Worm (Caenorhabditis elegans) whole organism, early embryonic: Measurements from ENCODE around the gene uroc-1.

Source experiments
- B0310.2 ChIP-seq: sonication (generic microtip); optimal IDR thresholded peaks from 2 replicates; lab custom pipeline; 2016; ENCODE audit warnings: mild to moderate bottlenecking, missing genetic modification characterization, missing compliant biosample characterization
- F13C5.2 ChIP-seq: sonication (generic microtip); optimal IDR thresholded peaks from 2 replicates; lab custom pipeline; 2017; ENCODE audit warnings: mild to moderate bottlenecking, missing genetic modification characterization, inconsistent platforms, missing compliant biosample characterization
- aly-1 ChIP-seq: sonication (generic microtip); optimal IDR thresholded peaks from 2 replicates; lab custom pipeline; 2016; ENCODE audit warnings: missing genetic modification characterization, missing compliant biosample characterization
- ama-1 ChIP-seq: fragments of 150-350 bp; optimal IDR thresholded peaks from 2 replicates; lab custom pipeline; 2014
- ceh-13 ChIP-seq: fragments of 200-800 bp; sonication (Bioruptor generic); optimal IDR thresholded peaks from 2 replicates; lab custom pipeline; 2018; ENCODE audit warnings: mild to moderate bottlenecking, missing genetic modification characterization, missing compliant biosample characterization
- ceh-36 ChIP-seq: sonication (generic microtip); optimal IDR thresholded peaks from 2 replicates; lab custom pipeline; 2016; ENCODE audit warnings: missing genetic modification characterization, inconsistent platforms, missing compliant biosample characterization
- ets-7 ChIP-seq: sonication (generic microtip); optimal IDR thresholded peaks from 2 replicates; lab custom pipeline; 2016; ENCODE audit warnings: missing genotype, missing genetic modification characterization, missing compliant biosample characterization
- flt-1 ChIP-seq: fragments of 200-800 bp; sonication (Bioruptor generic); IDR thresholded peaks from 2 replicates; pipeline ENCODE4 v1.3.6; 2022; ENCODE audit warnings: missing genetic modification characterization, missing compliant biosample characterization
- hmbx-1 ChIP-seq: sonication (generic microtip); optimal IDR thresholded peaks from 2 replicates; lab custom pipeline; 2016; ENCODE audit warnings: mild to moderate bottlenecking, missing genetic modification characterization, missing compliant biosample characterization
- hmg-4 ChIP-seq: fragments of 200-800 bp; sonication (Bioruptor generic); optimal IDR thresholded peaks from 2 replicates; lab custom pipeline; 2018; ENCODE audit warnings: mild to moderate bottlenecking, missing genetic modification characterization, missing compliant biosample characterization
- hnd-1 ChIP-seq: sonication (generic microtip); optimal IDR thresholded peaks from 2 replicates; lab custom pipeline; 2016; ENCODE audit warnings: missing genetic modification characterization, missing compliant biosample characterization
- pes-1 ChIP-seq: fragments of 200-800 bp; sonication (Bioruptor generic); IDR thresholded peaks from 2 replicates; pipeline ENCODE4 v1.3.6; 2022; ENCODE audit warnings: missing genetic modification reagents, missing genetic modification characterization, missing compliant biosample characterization
- scrt-1 ChIP-seq: fragments of 200-800 bp; sonication (Bioruptor generic); IDR thresholded peaks from 2 replicates; pipeline ENCODE4 v1.3.6; 2022; ENCODE audit warnings: missing genetic modification characterization, missing compliant biosample characterization
- sea-1 ChIP-seq: fragments of 200-800 bp; sonication (Bioruptor generic); conservative IDR thresholded peaks from 2 replicates; pipeline ENCODE4 v1.3.6; 2022; ENCODE audit warnings: missing genetic modification characterization, missing compliant biosample characterization
- tbx-11 ChIP-seq: fragments of 200-800 bp; sonication (Bioruptor generic); IDR thresholded peaks from 2 replicates; pipeline ENCODE4 v1.3.6; 2022; ENCODE audit warnings: missing genetic modification characterization, missing compliant biosample characterization
- tbx-37 ChIP-seq: fragments of 200-800 bp; sonication (Bioruptor generic); conservative IDR thresholded peaks from 2 replicates; pipeline ENCODE4 v1.3.6; 2022; ENCODE audit warnings: missing genetic modification reagents, missing genetic modification characterization, missing compliant biosample characterization
- tra-4 ChIP-seq: sonication (generic microtip); optimal IDR thresholded peaks from 2 replicates; lab custom pipeline; 2017; ENCODE audit warnings: missing genetic modification characterization, missing compliant biosample characterization

uroc-1 gene

DNA sequence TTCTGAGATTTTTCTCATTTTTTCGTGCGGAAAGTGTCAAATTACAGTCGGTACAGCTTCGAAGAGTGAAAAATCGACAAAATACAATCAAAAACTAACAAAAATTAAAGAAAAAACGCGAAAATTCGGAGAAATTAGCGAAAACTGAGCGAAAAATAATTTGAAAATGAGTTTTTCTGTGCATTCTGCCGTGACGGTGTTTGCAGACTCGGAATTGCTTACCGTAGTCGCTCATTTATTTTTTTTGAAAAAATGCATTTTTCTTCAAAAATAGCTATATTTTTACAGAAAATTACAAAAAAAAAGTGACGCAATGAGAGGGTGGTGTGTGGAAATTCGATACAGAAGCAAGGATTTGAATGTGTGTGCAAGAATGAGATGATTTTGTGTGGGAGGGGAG lies 39.5 kb downstream of the uroc-1 start:
- TF ChIP-seq hnd-1 (no peak), pes-1 (no peak), hmbx-1 (no peak), tbx-11 (no peak), flt-1 (GFP tag; lab: Robert Waterston, UW) (no peak), tra-4 (tag; lab: Kevin White, UChicago) (no peak), aly-1 (tag; lab: Kevin White, UChicago) (no peak), scrt-1 (GFP tag; lab: Robert Waterston, UW) (no peak), tbx-37 (no peak), hmg-4 (no peak), B0310.2 (tag; lab: Kevin White, UChicago) (no peak), ceh-36 (no peak)

- TF ChIP-seq sea-1 = no peak
- no peak for TF ChIP-seq tbx-11
- no peak for TF ChIP-seq hnd-1
- no peak for TF ChIP-seq B0310.2 (tag; lab: Kevin White, UChicago)
These were observed 40.2 kb downstream of the uroc-1 start for ce11 chrIV:16502387-16502786.

ce11 chrIV:16501855-16502254 lies 40.7 kb downstream of the uroc-1 start:
- TF ChIP-seq ceh-13 (GFP tag; lab: Kevin White, UChicago) = no peak

DNA sequence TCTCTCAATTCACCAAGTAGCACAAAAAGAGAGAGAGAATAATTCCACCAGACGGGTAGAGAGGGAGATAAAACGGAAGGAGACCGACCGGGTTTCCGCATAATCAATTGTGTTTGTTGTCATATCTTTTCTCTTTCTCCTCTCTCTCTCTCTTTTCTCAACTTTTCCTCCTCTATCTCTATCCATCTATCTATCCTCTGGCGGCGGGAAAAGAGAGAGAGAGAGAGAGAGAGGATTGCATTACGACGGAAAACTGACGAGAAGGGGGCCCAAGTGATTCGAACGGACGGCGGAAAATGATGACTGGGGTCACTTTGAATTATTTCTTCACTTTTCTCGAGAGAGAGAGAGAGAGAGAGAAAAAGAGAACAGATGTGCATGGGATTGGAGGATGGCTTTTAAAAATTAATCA lies 44.5 kb downstream of the uroc-1 start:
- TF ChIP-seq hmg-4 (peak; percentile 36), tra-4 (tag; lab: Kevin White, UChicago) (no peak), hnd-1 (peak; percentile 15), scrt-1 (GFP tag; lab: Robert Waterston, UW) (no peak), ceh-36 (no peak)

- peak; percentile 35 for TF ChIP-seq hmg-4
- no peak for TF ChIP-seq ets-7 (tag; lab: Kevin White, UChicago)
These were observed 46.1 kb downstream of the uroc-1 start for ce11 chrIV:16496491-16496890.

ce11 chrIV:16494007-16494406 lies 48.5 kb downstream of the uroc-1 start:
- TF ChIP-seq hnd-1 (no peak), scrt-1 (GFP tag; lab: Robert Waterston, UW) (no peak), pes-1 (no peak), aly-1 (tag; lab: Kevin White, UChicago) (no peak), hmbx-1 (no peak), sea-1 (no peak), B0310.2 (tag; lab: Kevin White, UChicago) (no peak), tbx-37 (no peak), ets-7 (tag; lab: Kevin White, UChicago) (no peak), tbx-11 (no peak), flt-1 (GFP tag; lab: Robert Waterston, UW) (no peak), ama-1 (lab: Kevin White, UChicago) (no peak)

ce11 chrIV:16492937-16493336 lies 49.6 kb downstream of the uroc-1 start:
- TF ChIP-seq aly-1 (tag; lab: Kevin White, UChicago) = no peak
- TF ChIP-seq hnd-1 = no peak
- TF ChIP-seq tbx-11 = no peak
- no peak for TF ChIP-seq F13C5.2 (tag; lab: Kevin White, UChicago)
- no peak for TF ChIP-seq pes-1
- TF ChIP-seq ama-1 (lab: Kevin White, UChicago) = no peak
- no peak for TF ChIP-seq ceh-36
- TF ChIP-seq scrt-1 (GFP tag; lab: Robert Waterston, UW) = no peak
- no peak for TF ChIP-seq ceh-13 (GFP tag; lab: Kevin White, UChicago)
- no peak for TF ChIP-seq B0310.2 (tag; lab: Kevin White, UChicago)
- TF ChIP-seq tra-4 (tag; lab: Kevin White, UChicago) = no peak
- TF ChIP-seq hmbx-1 = no peak
- no peak for TF ChIP-seq sea-1
- no peak for TF ChIP-seq hmg-4
- TF ChIP-seq ets-7 (tag; lab: Kevin White, UChicago) = no peak

- TF ChIP-seq pes-1 (peak; percentile 38; the same call in 1 of the 2 replicates), F13C5.2 (tag; lab: Kevin White, UChicago) (no peak)
These were observed 50.2 kb downstream of the uroc-1 start for ce11 chrIV:16492327-16492726.

DNA sequence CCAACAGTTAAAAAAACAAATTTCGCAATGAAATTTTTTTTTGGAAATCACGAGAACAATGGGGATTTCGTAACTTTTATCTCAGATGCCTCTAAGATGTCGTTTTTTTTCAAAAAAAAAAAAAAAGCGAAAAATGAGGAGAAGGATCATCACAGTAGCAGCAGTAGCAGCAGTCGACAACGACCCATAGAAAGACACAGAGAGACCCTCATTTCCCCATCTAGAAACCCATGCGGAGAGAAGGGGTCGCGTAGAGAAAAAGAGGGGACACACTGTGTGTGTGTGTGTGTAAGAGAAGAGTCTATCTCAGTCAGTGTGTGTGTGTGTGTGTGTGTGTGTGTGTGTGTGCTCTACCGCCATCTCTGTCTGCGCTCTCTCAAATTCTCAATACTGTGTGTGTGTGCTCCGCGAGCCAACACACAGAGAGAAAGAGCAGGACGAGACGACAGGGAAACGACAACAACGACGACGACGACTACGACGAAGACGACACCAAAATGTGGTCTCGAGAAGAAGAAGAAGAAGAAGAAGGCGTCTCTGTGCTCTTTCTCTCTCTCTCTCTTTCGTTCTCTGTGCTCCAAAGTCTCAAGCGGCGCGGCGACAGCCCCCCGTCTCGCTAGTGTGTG lies 51.0 kb downstream of the uroc-1 start:
- TF ChIP-seq flt-1 (GFP tag; lab: Robert Waterston, UW) (peak; percentile 40), tbx-11 (peak; percentile 6; the same call in 1 of the 2 replicates), hmbx-1 (no peak), F13C5.2 (tag; lab: Kevin White, UChicago) (peak; percentile 16), sea-1 (no peak), hnd-1 (no peak), ceh-36 (peak; percentile 48), ceh-13 (GFP tag; lab: Kevin White, UChicago) (no peak), hmg-4 (peak; percentile 88), tbx-37 (peak; percentile 3; the same call in 1 of the 2 replicates), pes-1 (no peak), ama-1 (lab: Kevin White, UChicago) (no peak), scrt-1 (GFP tag; lab: Robert Waterston, UW) (no peak), ets-7 (tag; lab: Kevin White, UChicago) (no peak), B0310.2 (tag; lab: Kevin White, UChicago) (peak; percentile 10), tra-4 (tag; lab: Kevin White, UChicago) (no peak), aly-1 (tag; lab: Kevin White, UChicago) (no peak)
